Worm (Caenorhabditis elegans) whole organism, L4 larva: ENCODE results near the gene gpcp-2.

Experiments
- D1046.2 ChIP-seq: fragments of 200-800 bp; sonication (Bioruptor generic); IDR thresholded peaks from 2 replicates; pipeline ENCODE4 v1.3.6; 2022; ENCODE audit warnings: missing genetic modification characterization, missing compliant biosample characterization
- F26F4.8 ChIP-seq: fragments of 200-800 bp; sonication (Bioruptor generic); conservative IDR thresholded peaks from 2 replicates; pipeline ENCODE4 v1.3.6; 2022; ENCODE audit warnings: missing genetic modification characterization, missing compliant biosample characterization
- T20F7.1 ChIP-seq: fragments of 200-800 bp; sonication (Bioruptor generic); optimal IDR thresholded peaks from 2 replicates; lab custom pipeline; 2018; ENCODE audit warnings: mild to moderate bottlenecking, missing genetic modification characterization, missing compliant biosample characterization
- Y105C5A.15 ChIP-seq: fragments of 200-800 bp; sonication (Bioruptor generic); IDR thresholded peaks from 2 replicates; pipeline ENCODE4 v1.3.6; 2022; ENCODE audit warnings: missing genetic modification characterization, missing compliant biosample characterization
- Y48G9A.11 ChIP-seq: fragments of 200-800 bp; sonication (Bioruptor generic); IDR thresholded peaks from 2 replicates; pipeline ENCODE4 v1.3.6; 2022; ENCODE audit warnings: missing genetic modification reagents, missing genetic modification characterization, missing compliant biosample characterization
- Y75B8A.6 ChIP-seq: fragments of 200-800 bp; sonication (Bioruptor generic); IDR thresholded peaks from 2 replicates; pipeline ENCODE4 v1.3.6; 2022; ENCODE audit warnings: missing genetic modification reagents, missing genetic modification characterization, missing compliant biosample characterization
- ZK337.2 ChIP-seq: fragments of 200-800 bp; sonication (Bioruptor generic); IDR thresholded peaks from 2 replicates; pipeline ENCODE4 v1.3.6; 2022; ENCODE audit warnings: missing genetic modification reagents, missing genetic modification characterization, missing compliant biosample characterization
- aha-1 ChIP-seq: fragments of 150-350 bp; peaks from one replicate; lab custom pipeline; 2014; ENCODE audit warnings: missing biosample characterization, missing genetic modification characterization
- ceh-32 ChIP-seq: sonication (generic microtip); optimal IDR thresholded peaks from 2 replicates; lab custom pipeline; 2016; ENCODE audit warnings: mild to moderate bottlenecking, missing genetic modification characterization, missing compliant biosample characterization; ENCODE audit not compliant: poor library complexity
- ceh-44 ChIP-seq: fragments of 200-800 bp; sonication (Bioruptor generic); IDR thresholded peaks from 2 replicates; pipeline ENCODE4 v1.3.6; 2022; ENCODE audit warnings: missing genetic modification reagents, missing genetic modification characterization, missing compliant biosample characterization
- ceh-62 ChIP-seq: sonication (generic microtip); optimal IDR thresholded peaks from 2 replicates; lab custom pipeline; 2017; ENCODE audit warnings: missing biosample characterization, missing genetic modification characterization
- ctbp-1 ChIP-seq: fragments of 200-800 bp; sonication (Bioruptor generic); IDR thresholded peaks from 2 replicates; pipeline ENCODE4 v1.3.6; 2022; ENCODE audit warnings: missing genetic modification reagents, missing genetic modification characterization, missing compliant biosample characterization
- daf-16 ChIP-seq, 3 experiments: sonication (generic microtip); optimal IDR thresholded peaks; 2 replicates each; lab custom pipeline; 2016 to 2017; ENCODE audit warnings: missing genetic modification characterization in 3 of 3, missing genetic modification reagents in 3 of 3, mild to moderate bottlenecking in 2 of 3, missing compliant biosample characterization in 2 of 3, missing biosample characterization in 1 of 3, moderate library complexity in 1 of 3
- daf-8 ChIP-seq: fragments of 200-800 bp; sonication (Bioruptor generic); IDR thresholded peaks from 2 replicates; pipeline ENCODE4 v1.3.6; 2022; ENCODE audit warnings: missing genetic modification characterization, missing compliant biosample characterization
- dmd-9 ChIP-seq: fragments of 200-800 bp; sonication (Bioruptor generic); IDR thresholded peaks from 2 replicates; pipeline ENCODE4 v1.3.6; 2022; ENCODE audit warnings: missing genetic modification reagents, missing genetic modification characterization, missing compliant biosample characterization
- dpl-1 ChIP-seq: fragments of 150-350 bp; optimal IDR thresholded peaks from 2 replicates; lab custom pipeline; 2014; ENCODE audit warnings: missing biosample characterization, missing genetic modification reagents, missing genetic modification characterization
- duxl-1 ChIP-seq: sonication (generic microtip); optimal IDR thresholded peaks from 2 replicates; lab custom pipeline; 2016; ENCODE audit warnings: mild to moderate bottlenecking, missing genetic modification characterization, moderate library complexity, missing compliant biosample characterization; ENCODE audit not compliant: poor library complexity
- dve-1 ChIP-seq: sonication (generic microtip); optimal IDR thresholded peaks from 2 replicates; lab custom pipeline; 2017; ENCODE audit warnings: antibody characterized with exemption, mild to moderate bottlenecking, missing genetic modification characterization, missing compliant biosample characterization; ENCODE audit not compliant: insufficient read depth
- egl-27 ChIP-seq: sonication (generic microtip); optimal IDR thresholded peaks from 3 replicates; lab custom pipeline; 2017; ENCODE audit warnings: missing biosample characterization, missing genetic modification reagents, missing genetic modification characterization
- hlh-11 ChIP-seq: fragments of 200-800 bp; sonication (Bioruptor generic); optimal IDR thresholded peaks from 2 replicates; lab custom pipeline; 2018; ENCODE audit warnings: mild to moderate bottlenecking, missing genetic modification characterization, missing compliant biosample characterization
- hlh-30 ChIP-seq: sonication (generic microtip); optimal IDR thresholded peaks from 2 replicates; lab custom pipeline; 2017; ENCODE audit warnings: antibody characterized with exemption, mild to moderate bottlenecking, missing genetic modification characterization, missing compliant biosample characterization; ENCODE audit not compliant: insufficient read depth
- lim-7 ChIP-seq: fragments of 200-800 bp; sonication (Bioruptor generic); IDR thresholded peaks from 2 replicates; pipeline ENCODE4 v1.3.6; 2022; ENCODE audit warnings: missing genetic modification characterization, missing compliant biosample characterization
- lin-13 ChIP-seq: fragments of 150-350 bp; optimal IDR thresholded peaks from 2 replicates; lab custom pipeline; 2014; ENCODE audit warnings: missing biosample characterization, missing genetic modification reagents, missing genetic modification characterization
- lir-3 ChIP-seq: sonication (generic microtip); optimal IDR thresholded peaks from 2 replicates; lab custom pipeline; 2016; ENCODE audit warnings: mild to moderate bottlenecking, missing genetic modification characterization, missing compliant biosample characterization
- lsy-2 ChIP-seq, 2 experiments: fragments of 150-350 bp in 1 of 2; sonication (generic microtip) in 1 of 2; optimal IDR thresholded peaks; 2 replicates each; lab custom pipeline; 2014 to 2017; ENCODE audit warnings: missing biosample characterization in 2 of 2, missing genetic modification characterization in 2 of 2
- madf-5 ChIP-seq, 2 experiments: fragments of 200-800 bp; sonication (Bioruptor generic); IDR thresholded peaks; 2 replicates each; pipeline ENCODE4 v1.3.6; 2022; ENCODE audit warnings: missing compliant biosample characterization in 2 of 2, missing genetic modification characterization in 2 of 2
- mxl-2 ChIP-seq: fragments of 200-800 bp; sonication (Bioruptor generic); conservative IDR thresholded peaks from 2 replicates; pipeline ENCODE4 v1.3.6; 2022; ENCODE audit warnings: missing genetic modification reagents, missing genetic modification characterization, missing compliant biosample characterization
- nhr-11 ChIP-seq: fragments of 150-350 bp; optimal IDR thresholded peaks from 2 replicates; lab custom pipeline; 2014; ENCODE audit warnings: missing biosample characterization, missing genetic modification characterization
- nhr-111 ChIP-seq: fragments of 200-800 bp; sonication (Bioruptor generic); optimal IDR thresholded peaks from 2 replicates; lab custom pipeline; 2018; ENCODE audit warnings: mild to moderate bottlenecking, missing genetic modification characterization, missing compliant biosample characterization
- nhr-28 ChIP-seq: fragments of 150-350 bp; optimal IDR thresholded peaks from 2 replicates; lab custom pipeline; 2014; ENCODE audit warnings: missing biosample characterization, missing genetic modification characterization
- nhr-41 ChIP-seq: fragments of 200-800 bp; sonication (Bioruptor generic); IDR thresholded peaks from 2 replicates; pipeline ENCODE4 v1.3.6; 2022; ENCODE audit warnings: missing genetic modification reagents, missing genetic modification characterization, missing compliant biosample characterization
- nhr-6 ChIP-seq: fragments of 150-350 bp; optimal IDR thresholded peaks from 2 replicates; lab custom pipeline; 2014; ENCODE audit warnings: missing biosample characterization, missing genetic modification characterization
- nhr-77 ChIP-seq: fragments of 150-350 bp; optimal IDR thresholded peaks from 2 replicates; lab custom pipeline; 2014; ENCODE audit warnings: missing biosample characterization, missing genetic modification characterization
- pqm-1 ChIP-seq: sonication (generic microtip); optimal IDR thresholded peaks from 2 replicates; lab custom pipeline; 2017; ENCODE audit warnings: missing biosample characterization, missing genetic modification characterization
- rbr-2 ChIP-seq: sonication (generic microtip); optimal IDR thresholded peaks from 2 replicates; lab custom pipeline; 2016; ENCODE audit warnings: missing genotype, missing genetic modification characterization, missing compliant biosample characterization
- saeg-2 ChIP-seq: fragments of 200-800 bp; sonication (Bioruptor generic); IDR thresholded peaks from 2 replicates; pipeline ENCODE4 v1.3.6; 2022; ENCODE audit warnings: missing genetic modification reagents, missing genetic modification characterization, missing compliant biosample characterization
- set-16 ChIP-seq: fragments of 200-800 bp; sonication (Bioruptor generic); IDR thresholded peaks from 2 replicates; pipeline ENCODE4 v1.3.6; 2022; ENCODE audit warnings: missing genetic modification reagents, missing genetic modification characterization, missing compliant biosample characterization
- skn-1 ChIP-seq: fragments of 150-350 bp; optimal IDR thresholded peaks from 2 replicates; lab custom pipeline; 2014; ENCODE audit warnings: missing biosample characterization, missing genetic modification characterization
- snpc-1.2 ChIP-seq: fragments of 200-800 bp; sonication (Bioruptor generic); IDR thresholded peaks from 2 replicates; pipeline ENCODE4 v1.3.6; 2022; ENCODE audit warnings: missing genetic modification reagents, missing genetic modification characterization, missing compliant biosample characterization
- snpc-4 ChIP-seq: fragments of 150-350 bp; optimal IDR thresholded peaks from 2 replicates; lab custom pipeline; 2014; ENCODE audit warnings: missing biosample characterization, missing genetic modification characterization
- spr-1 ChIP-seq: sonication (generic microtip); optimal IDR thresholded peaks from 2 replicates; lab custom pipeline; 2016; ENCODE audit warnings: mild to moderate bottlenecking, missing genetic modification characterization, missing compliant biosample characterization
- tag-97 ChIP-seq: fragments of 200-800 bp; sonication (Bioruptor generic); IDR thresholded peaks from 2 replicates; pipeline ENCODE4 v1.3.6; 2022; ENCODE audit warnings: missing genetic modification characterization, missing compliant biosample characterization
- unc-130 ChIP-seq: sonication (generic microtip); optimal IDR thresholded peaks from 2 replicates; lab custom pipeline; 2016; ENCODE audit warnings: missing genetic modification reagents, missing genetic modification characterization, missing compliant biosample characterization
- zag-1 ChIP-seq: fragments of 150-350 bp; optimal IDR thresholded peaks from 2 replicates; lab custom pipeline; 2014; ENCODE audit warnings: missing biosample characterization, missing genetic modification characterization
- zfp-2 ChIP-seq: sonication (generic microtip); optimal IDR thresholded peaks from 2 replicates; lab custom pipeline; 2016; ENCODE audit warnings: mild to moderate bottlenecking, missing genetic modification characterization, missing compliant biosample characterization
- zip-2 ChIP-seq: fragments of 150-350 bp; optimal IDR thresholded peaks from 2 replicates; lab custom pipeline; 2014; ENCODE audit warnings: missing biosample characterization, missing genetic modification characterization
- ztf-11 ChIP-seq: fragments of 150-350 bp; optimal IDR thresholded peaks from 2 replicates; lab custom pipeline; 2014; ENCODE audit warnings: missing biosample characterization, missing genetic modification characterization
- ztf-7 ChIP-seq: fragments of 150-350 bp; optimal IDR thresholded peaks from 2 replicates; lab custom pipeline; 2014; ENCODE audit warnings: missing biosample characterization, missing genetic modification characterization

gpcp-2 gene

DNA sequence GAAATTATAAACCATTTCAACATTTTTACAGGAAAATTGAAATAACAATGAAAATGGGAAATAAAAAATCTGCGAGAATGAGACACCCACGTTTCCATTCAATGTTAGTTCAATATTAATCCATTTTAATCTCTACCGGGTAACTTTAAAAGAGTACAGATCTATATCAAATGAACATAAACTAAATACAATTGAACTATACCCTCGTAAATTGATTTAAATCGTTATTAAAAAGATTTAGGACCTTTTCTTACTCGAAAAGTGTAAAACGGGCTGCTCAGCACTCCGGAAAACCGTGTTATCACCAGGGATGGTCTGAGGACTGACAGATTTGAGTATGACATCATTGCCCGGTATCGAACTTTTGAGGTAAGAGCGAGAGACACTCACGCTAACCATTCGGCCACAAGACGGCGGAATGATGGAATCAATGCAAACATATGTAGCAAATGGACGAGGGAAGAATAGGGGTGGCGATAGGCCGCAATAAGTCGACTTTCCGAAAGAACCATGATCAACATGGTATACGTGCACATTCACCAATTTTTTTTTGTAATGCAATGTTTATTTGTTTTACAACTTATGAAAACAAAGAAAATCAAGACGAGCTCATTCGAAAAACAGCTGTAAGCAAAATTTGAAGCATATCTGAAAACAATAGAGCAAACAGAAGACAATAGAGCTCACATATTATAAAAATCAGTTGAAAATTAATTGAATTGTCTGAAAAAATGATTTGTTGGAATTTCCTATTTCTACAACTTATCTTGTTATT lies 33.9 kb upstream of the gpcp-2 start, which contains the start of the genes chst-1 and C41C4.9 (continued):
- peak in 1 of 2 experiments; percentile 59 for TF ChIP-seq lsy-2 (tag; optimal IDR thresholded peaks at IDR 0.05; lab: Kevin White, UChicago)
- peak; percentile 89 to 91; a peak in 3 of 4 replicates for TF ChIP-seq madf-5 (GFP tag; IDR thresholded peaks at IDR 0.05; lab: Robert Waterston, UW)
- peak; percentile 89; the same call in 1 of the 2 replicates for TF ChIP-seq snpc-1.2 (GFP tag; lab: Robert Waterston, UW)
- peak; percentile 84; the same call in 1 of the 2 replicates for TF ChIP-seq Y48G9A.11 (GFP tag; lab: Robert Waterston, UW)
- no peak for TF ChIP-seq ceh-32 (tag; lab: Kevin White, UChicago)
- peak; percentile 13 for TF ChIP-seq nhr-77 (tag; lab: Kevin White, UChicago)
- 0 out of 2 replicates have a peak, but pooled peaks have one; percentile 70 for TF ChIP-seq daf-8 (GFP tag; lab: Robert Waterston, UW)

ce11 chrII:8104998-8105397 lies 31.8 kb upstream of the gpcp-2 start, which contains the start of gene sfxn-5:
Gene sfxn-5 (minus strand): TSS chrII:8105052.
- TF ChIP-seq dmd-9 (GFP tag; lab: Robert Waterston, UW) (no peak), dve-1 (tag; lab: Kevin White, UChicago) (peak; percentile 42), ztf-7 (tag; lab: Kevin White, UChicago) (no peak), set-16 (GFP tag; lab: Robert Waterston, UW) (no peak), zag-1 (no peak), nhr-28 (peak; percentile 65), ctbp-1 (GFP tag; lab: Robert Waterston, UW) (no peak), duxl-1 (tag; lab: Kevin White, UChicago) (no peak), lin-13 (GFP tag; lab: Kevin White, UChicago) (no peak), saeg-2 (no peak), rbr-2 (no peak), pqm-1 (tag; lab: Kevin White, UChicago) (peak; percentile 65), unc-130 (GFP tag; lab: Kevin White, UChicago) (no peak), nhr-41 (GFP tag; lab: Robert Waterston, UW) (no peak), spr-1 (no peak), T20F7.1 (GFP tag; lab: Kevin White, UChicago) (no peak), skn-1 (tag; lab: Kevin White, UChicago) (no peak), ceh-62 (tag; lab: Kevin White, UChicago) (no peak), dpl-1 (GFP tag; lab: Kevin White, UChicago) (no peak), tag-97 (GFP tag; lab: Robert Waterston, UW) (no peak), Y75B8A.6 (GFP tag; lab: Robert Waterston, UW) (no peak), ceh-44 (no peak), hlh-30 (tag; lab: Kevin White, UChicago) (peak; percentile 57), daf-16 (GFP tag; optimal IDR thresholded peaks at IDR 0.05; lab: Kevin White, UChicago) (no peak), daf-16 (tag; optimal IDR thresholded peaks at IDR 0.05; lab: Kevin White, UChicago) (peak; percentile 68), nhr-11 (peak; percentile 8), lim-7 (GFP tag; lab: Robert Waterston, UW) (no peak), ztf-11 (no peak), D1046.2 (no peak), hlh-11 (peak; percentile 45), snpc-4 (tag; lab: Kevin White, UChicago) (no peak), aha-1 (no peak), zip-2 (tag; lab: Kevin White, UChicago) (no peak), zfp-2 (tag; lab: Kevin White, UChicago) (no peak), nhr-111 (GFP tag; lab: Kevin White, UChicago) (no peak), nhr-6 (no peak), lsy-2 (tag; optimal IDR thresholded peaks at IDR 0.05; lab: Kevin White, UChicago) (peak in 1 of 2 experiments; percentile 42), mxl-2 (GFP tag; lab: Robert Waterston, UW) (no peak), Y105C5A.15 (GFP tag; lab: Robert Waterston, UW) (no peak), ZK337.2 (GFP tag; lab: Robert Waterston, UW) (no peak), egl-27 (tag; lab: Kevin White, UChicago) (no peak), F26F4.8 (GFP tag; lab: Robert Waterston, UW) (no peak), lir-3 (tag; lab: Kevin White, UChicago) (no peak)
